Worm (Caenorhabditis elegans) whole organism, L3 larva: Measurements from ENCODE around the gene T21B4.15.

Experiments
- ZK546.5 ChIP-seq: sonication (generic microtip); optimal IDR thresholded peaks from 2 replicates; lab custom pipeline; 2017; ENCODE audit warnings: missing biosample characterization, missing genetic modification characterization
- fos-1 ChIP-seq: fragments of 150-350 bp; optimal IDR thresholded peaks from 2 replicates; lab custom pipeline; 2014; ENCODE audit warnings: missing biosample characterization, missing genetic modification characterization
- hmg-11 ChIP-seq: sonication (generic microtip); optimal IDR thresholded peaks from 2 replicates; lab custom pipeline; 2016; ENCODE audit warnings: missing genetic modification characterization, missing compliant biosample characterization

ce11 chrII:12519616-12520015 is 29.6 kb downstream of the T21B4.15 start, which contains the start of gene ceh-99:
- TF ChIP-seq ZK546.5 (tag; lab: Kevin White, UChicago) (no peak), fos-1 (no peak), hmg-11 (no peak)
